Fruit fly (Drosophila melanogaster) whole organism, pupa: ENCODE results near the gene VhaAC39-1.

Experiments used
- CG10348 ChIP-seq: fragments of 200-800 bp; sonication (Bioruptor generic); IDR thresholded peaks from 2 replicates; pipeline ENCODE4 v1.3.6; 2022; ENCODE audit warnings: missing biosample characterization, missing genetic modification characterization
- CG12605 ChIP-seq: fragments of 200-800 bp; sonication (Bioruptor generic); IDR thresholded peaks from 2 replicates; pipeline ENCODE4 v1.3.6; 2022; ENCODE audit warnings: missing biosample characterization, missing genetic modification characterization
- CG13204 ChIP-seq: fragments of 200-800 bp; sonication (Bioruptor generic); optimal IDR thresholded peaks from 2 replicates; lab custom pipeline; 2018; ENCODE audit warnings: missing biosample characterization, mild to moderate bottlenecking, missing genetic modification characterization, moderate library complexity
- CG14655 ChIP-seq: fragments of 200-800 bp; sonication (Bioruptor generic); optimal IDR thresholded peaks from 3 replicates; lab custom pipeline; 2017; ENCODE audit warnings: mild to moderate bottlenecking, missing biosample characterization, missing genetic modification reagents, missing genetic modification characterization
- CG15710 ChIP-seq: fragments of 200-800 bp; sonication (Bioruptor generic); optimal IDR thresholded peaks from 2 replicates; lab custom pipeline; 2018; ENCODE audit warnings: missing biosample characterization, mild to moderate bottlenecking, missing genetic modification characterization, moderate library complexity
- CG17806 ChIP-seq: fragments of 200-800 bp; sonication (Bioruptor generic); optimal IDR thresholded peaks from 2 replicates; lab custom pipeline; 2018; ENCODE audit warnings: missing biosample characterization, mild to moderate bottlenecking, missing genetic modification characterization, moderate library complexity
- CG32121 ChIP-seq: fragments of 200-800 bp; sonication (Bioruptor generic); IDR thresholded peaks from 2 replicates; pipeline ENCODE4 v1.3.6; 2022; ENCODE audit warnings: missing biosample characterization, missing genetic modification characterization
- CG34367 ChIP-seq: fragments of 200-800 bp; sonication (Bioruptor generic); optimal IDR thresholded peaks from 2 replicates; lab custom pipeline; 2018; ENCODE audit warnings: missing biosample characterization, mild to moderate bottlenecking, missing genetic modification characterization
- CG4496 ChIP-seq: fragments of 200-800 bp; sonication (Bioruptor generic); IDR thresholded peaks from 3 replicates; pipeline ENCODE4 v1.3.6; 2022; ENCODE audit warnings: missing biosample characterization, missing genetic modification characterization
- CG8159 ChIP-seq: fragments of 200-800 bp; sonication (Bioruptor generic); optimal IDR thresholded peaks from 3 replicates; lab custom pipeline; 2018; ENCODE audit warnings: missing biosample characterization, mild to moderate bottlenecking, missing genetic modification characterization, moderate library complexity
- CG8301 ChIP-seq: fragments of 200-800 bp; sonication (Bioruptor generic); optimal IDR thresholded peaks from 2 replicates; lab custom pipeline; 2018; ENCODE audit warnings: missing biosample characterization, mild to moderate bottlenecking, missing genetic modification characterization
- CG9948 ChIP-seq: fragments of 200-800 bp; sonication (Bioruptor generic); optimal IDR thresholded peaks from 2 replicates; lab custom pipeline; 2018; ENCODE audit warnings: missing biosample characterization, mild to moderate bottlenecking, missing genetic modification characterization, moderate library complexity
- D1 ChIP-seq: fragments of 200-800 bp; sonication (Bioruptor generic); optimal IDR thresholded peaks from 2 replicates; lab custom pipeline; 2018; ENCODE audit warnings: missing biosample characterization, mild to moderate bottlenecking, missing genetic modification characterization, moderate library complexity
- EcR ChIP-seq: fragments of 200-800 bp; sonication (Bioruptor generic); optimal IDR thresholded peaks from 3 replicates; lab custom pipeline; 2019; ENCODE audit warnings: missing biosample characterization, missing genetic modification characterization, mild to moderate bottlenecking, moderate library complexity, missing genetic modification reagents
- Ets98B ChIP-seq: fragments of 200-800 bp; sonication (Bioruptor generic); IDR thresholded peaks from 2 replicates; pipeline ENCODE4 v1.3.6; 2022; ENCODE audit warnings: missing biosample characterization, missing genetic modification characterization
- Pif1A ChIP-seq: fragments of 200-800 bp; sonication (Bioruptor generic); optimal IDR thresholded peaks from 3 replicates; lab custom pipeline; 2016; ENCODE audit warnings: missing biosample characterization, missing genetic modification characterization
- Pif1B ChIP-seq: fragments of 200-800 bp; sonication (Bioruptor generic); optimal IDR thresholded peaks from 3 replicates; lab custom pipeline; 2016; ENCODE audit warnings: missing biosample characterization, missing genetic modification characterization
- Snoo ChIP-seq: fragments of 200-800 bp; sonication (Bioruptor generic); optimal IDR thresholded peaks from 3 replicates; lab custom pipeline; 2017; ENCODE audit warnings: missing biosample characterization, mild to moderate bottlenecking, missing genetic modification characterization, inconsistent platforms
- fd96Ca ChIP-seq: fragments of 200-800 bp; sonication (Bioruptor generic); IDR thresholded peaks from 3 replicates; pipeline ENCODE4 v1.3.6; 2022; ENCODE audit warnings: missing biosample characterization, missing genetic modification characterization
- gl ChIP-seq: fragments of 200-800 bp; sonication (Bioruptor generic); optimal IDR thresholded peaks from 2 replicates; lab custom pipeline; 2018; ENCODE audit warnings: missing biosample characterization, mild to moderate bottlenecking, missing genetic modification characterization
- rn ChIP-seq: fragments of 200-800 bp; sonication (Bioruptor generic); IDR thresholded peaks from 2 replicates; pipeline ENCODE4 v1.3.6; 2022; ENCODE audit warnings: missing biosample characterization, missing genetic modification characterization

Gene VhaAC39-1

dm6 chrX:3869092-3869491, 11.5 kb upstream of the VhaAC39-1 start:
- no peak for TF ChIP-seq CG13204 (GFP tag; lab: Kevin White, UChicago)
- no peak for TF ChIP-seq CG17806
- TF ChIP-seq gl (tag; lab: Kevin White, UChicago), result no peak
- no peak for TF ChIP-seq CG9948 (tag; lab: Kevin White, UChicago)
- no peak for TF ChIP-seq Pif1A (GFP tag; lab: Kevin White, UChicago)
- TF ChIP-seq CG10348 (GFP tag; lab: Robert Waterston, UW), result no peak
- TF ChIP-seq CG8159, result no peak
- TF ChIP-seq EcR (GFP tag; lab: Kevin White, UChicago), result no peak
- no peak for TF ChIP-seq Snoo (tag; lab: Kevin White, UChicago)
- TF ChIP-seq rn (GFP tag; lab: Robert Waterston, UW), result no peak
- TF ChIP-seq D1 (tag; lab: Kevin White, UChicago), result no peak
- no peak for TF ChIP-seq CG12605 (GFP tag; lab: Robert Waterston, UW)

- TF ChIP-seq CG14655 (GFP tag; lab: Kevin White, UChicago), result no peak
- no peak for TF ChIP-seq CG17806
- no peak for TF ChIP-seq CG8159
- TF ChIP-seq gl (tag; lab: Kevin White, UChicago), result no peak
- no peak for TF ChIP-seq CG8301 (tag; lab: Kevin White, UChicago)
- no peak for TF ChIP-seq CG15710 (tag; lab: Kevin White, UChicago)
- no peak for TF ChIP-seq Ets98B (GFP tag; lab: Robert Waterston, UW)
- no peak for TF ChIP-seq CG34367 (tag; lab: Kevin White, UChicago)
- no peak for TF ChIP-seq CG13204 (GFP tag; lab: Kevin White, UChicago)
- no peak for TF ChIP-seq fd96Ca (GFP tag; lab: Robert Waterston, UW)
- no peak for TF ChIP-seq rn (GFP tag; lab: Robert Waterston, UW)
- no peak for TF ChIP-seq CG9948 (tag; lab: Kevin White, UChicago)
- TF ChIP-seq CG10348 (GFP tag; lab: Robert Waterston, UW), result no peak
- TF ChIP-seq CG4496 (GFP tag; lab: Robert Waterston, UW), result no peak
- TF ChIP-seq D1 (tag; lab: Kevin White, UChicago), result no peak
- TF ChIP-seq EcR (GFP tag; lab: Kevin White, UChicago), result no peak
- TF ChIP-seq CG32121 (GFP tag; lab: Robert Waterston, UW), result no peak
- TF ChIP-seq Snoo (tag; lab: Kevin White, UChicago), result no peak
- TF ChIP-seq CG12605 (GFP tag; lab: Robert Waterston, UW), result no peak
Observed at dm6 chrX:3870577-3870976, 10.0 kb upstream of the VhaAC39-1 start.

dm6 chrX:3871889-3872409, 8.6 kb upstream of the VhaAC39-1 start, which contains the start of gene yin:
TSS of gene yin (minus strand) at chrX:3871939.
- no peak for TF ChIP-seq Pif1B
- TF ChIP-seq Ets98B (GFP tag; lab: Robert Waterston, UW), result 0 out of 2 replicates have a peak, but pooled peaks have one; percentile 13

- TF ChIP-seq Pif1A (GFP tag; lab: Kevin White, UChicago), result no peak
- no peak for TF ChIP-seq CG13204 (GFP tag; lab: Kevin White, UChicago)
- TF ChIP-seq CG8301 (tag; lab: Kevin White, UChicago), result no peak
- no peak for TF ChIP-seq CG12605 (GFP tag; lab: Robert Waterston, UW)
- TF ChIP-seq CG15710 (tag; lab: Kevin White, UChicago), result no peak
- TF ChIP-seq CG10348 (GFP tag; lab: Robert Waterston, UW), result no peak
- no peak for TF ChIP-seq CG32121 (GFP tag; lab: Robert Waterston, UW)
- no peak for TF ChIP-seq EcR (GFP tag; lab: Kevin White, UChicago)
- no peak for TF ChIP-seq gl (tag; lab: Kevin White, UChicago)
- no peak for TF ChIP-seq CG8159
Observed at dm6 chrX:3874452-3874851, 6.1 kb upstream of the VhaAC39-1 start.

- TF ChIP-seq CG17806 (no peak), CG13204 (GFP tag; lab: Kevin White, UChicago) (no peak), Pif1B (no peak), gl (tag; lab: Kevin White, UChicago) (no peak), CG12605 (GFP tag; lab: Robert Waterston, UW) (no peak), Snoo (tag; lab: Kevin White, UChicago) (no peak), CG8159 (no peak), CG32121 (GFP tag; lab: Robert Waterston, UW) (no peak), D1 (tag; lab: Kevin White, UChicago) (no peak)
Observed at dm6 chrX:3874949-3875348, 5.6 kb upstream of the VhaAC39-1 start.

dm6 chrX:3883904-3884303, 3.4 kb downstream of the VhaAC39-1 start, which contains the start of gene CG15239:
TSS of gene CG15239 (plus strand) at chrX:3884168.
- TF ChIP-seq CG10348 (GFP tag; lab: Robert Waterston, UW) (no peak), CG4496 (GFP tag; lab: Robert Waterston, UW) (0 out of 3 replicates have a peak, but pooled peaks have one; percentile 29)

- TF ChIP-seq Pif1A (GFP tag; lab: Kevin White, UChicago) (no peak), CG15710 (tag; lab: Kevin White, UChicago) (no peak), CG4496 (GFP tag; lab: Robert Waterston, UW) (no peak), CG13204 (GFP tag; lab: Kevin White, UChicago) (no peak), Snoo (tag; lab: Kevin White, UChicago) (no peak), CG9948 (tag; lab: Kevin White, UChicago) (no peak), CG14655 (GFP tag; lab: Kevin White, UChicago) (no peak), EcR (GFP tag; lab: Kevin White, UChicago) (no peak)
Observed at dm6 chrX:3886751-3887150, 6.2 kb downstream of the VhaAC39-1 start.
